Fruit fly (Drosophila melanogaster) whole organism, wandering third instar larva: ENCODE results near the gene CG43203.

Source experiments
- Hr83 ChIP-seq: fragments of 200-300 bp; sonication (Bioruptor generic); optimal IDR thresholded peaks from 2 replicates; lab custom pipeline; 2016; ENCODE audit warnings: missing biosample characterization, mild to moderate bottlenecking, missing genetic modification characterization, moderate library complexity; ENCODE audit not compliant: poor library complexity, severe bottlenecking
- Jra ChIP-seq: sonication (Bioruptor generic); optimal IDR thresholded peaks from 2 replicates; lab custom pipeline; 2016; ENCODE audit warnings: missing biosample characterization, missing genetic modification characterization
- rgr ChIP-seq: fragments of 200-800 bp; sonication (Bioruptor generic); optimal IDR thresholded peaks from 3 replicates; lab custom pipeline; 2016; ENCODE audit warnings: missing biosample characterization, mild to moderate bottlenecking, missing genetic modification characterization
- usp ChIP-seq: fragments of >200 bp; optimal IDR thresholded peaks from 2 replicates; lab custom pipeline; 2017; ENCODE audit warnings: missing biosample characterization, missing genetic modification characterization

DNA sequence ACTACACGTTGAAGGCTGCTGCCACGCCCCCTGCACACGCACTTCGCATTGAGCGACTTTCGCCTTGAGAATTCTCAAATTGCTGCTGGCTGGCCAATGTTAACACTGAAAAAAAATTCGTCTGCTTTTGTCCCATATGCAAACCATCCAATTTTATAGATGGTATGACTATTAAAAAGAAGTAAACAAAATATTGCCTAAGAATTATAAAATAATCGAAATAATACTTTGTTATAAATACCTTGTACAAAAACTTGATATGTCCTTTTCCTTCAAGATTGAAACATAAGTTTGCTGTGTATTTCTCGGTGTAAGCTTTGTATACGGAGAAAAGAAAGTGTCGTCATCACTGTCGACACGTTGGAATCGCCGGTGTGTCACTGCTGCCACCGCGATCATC is 9.0 kb downstream of the CG43203 start:
- TF ChIP-seq Jra (GFP tag; lab: Kevin White, UChicago) (no peak), Hr83 (GFP tag; lab: Kevin White, UChicago) (no peak), rgr (GFP tag; lab: Kevin White, UChicago) (no peak), usp (GFP tag; lab: Kevin White, UChicago) (no peak)
